Worm (Caenorhabditis elegans): ENCODE measurements around the gene pezo-1.

DNA sequence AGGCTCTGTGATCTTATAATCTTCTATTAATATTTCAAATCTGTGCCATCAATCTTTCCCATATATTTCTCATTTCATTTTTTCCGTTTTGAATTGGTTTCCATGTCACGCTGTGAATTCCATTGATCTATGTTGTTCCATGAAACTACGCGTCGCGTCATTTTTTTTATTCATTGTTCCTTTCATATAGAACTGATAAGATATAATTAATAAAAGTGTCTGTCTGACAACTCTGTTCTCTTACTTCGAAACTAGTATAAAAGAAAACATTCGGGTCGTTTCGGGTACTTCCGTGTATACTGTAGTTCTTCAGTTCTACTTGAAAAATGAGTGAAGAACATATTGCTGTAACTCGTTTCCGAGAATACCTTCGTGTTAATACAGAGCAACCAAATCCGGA, 8.2 kb upstream of the pezo-1 start, which contains the start of gene C10C5.3:
- TF ChIP-seq R02D3.7 (tag; optimal IDR thresholded peaks at IDR 0.05) (no peak), ama-1 (optimal IDR thresholded peaks at IDR 0.05) (no peak), nhr-237 (tag; optimal IDR thresholded peaks at IDR 0.05) (no peak), alr-1 (tag; optimal IDR thresholded peaks at IDR 0.05) (no peak), blmp-1 (tag; optimal IDR thresholded peaks at IDR 0.05; ENCODE audit: insufficient read depth) (no peak), lin-11 (tag; optimal IDR thresholded peaks at IDR 0.05) (no peak), ztf-11 (tag; optimal IDR thresholded peaks at IDR 0.05) (no peak), nhr-25 (tag; optimal IDR thresholded peaks at IDR 0.05) (no peak)

Data from whole organism, L2 larva.